Worm (Caenorhabditis elegans): ENCODE results near the gene F38E9.4.
A peak's percentile ranks its signal among the peaks of the same experiment; 100 is the strongest.

Gene F38E9.4

ce11 chrX:16481026-16481425, 29.3 kb downstream of the F38E9.4 start:
- TF ChIP-seq zim-3 (tag; optimal IDR thresholded peaks at IDR 0.05) = no peak
- TF ChIP-seq ztf-25 (GFP tag; IDR thresholded peaks at IDR 0.05) = no peak
- no peak for TF ChIP-seq ekl-4 (GFP tag; IDR thresholded peaks at IDR 0.05)
- TF ChIP-seq dox-1 (GFP tag; IDR thresholded peaks at IDR 0.05) = no peak
- TF ChIP-seq akir-1 (GFP tag; optimal IDR thresholded peaks at IDR 0.05) = no peak
- no peak for TF ChIP-seq nhr-179 (tag; optimal IDR thresholded peaks at IDR 0.05)
- TF ChIP-seq lir-1 (GFP tag; conservative IDR thresholded peaks at IDR 0.05) = no peak
- no peak for TF ChIP-seq T26A5.8 (tag; optimal IDR thresholded peaks at IDR 0.05)
- TF ChIP-seq lsy-27 (tag; optimal IDR thresholded peaks at IDR 0.05; ENCODE audit: borderline replicate concordance, insufficient read depth) = no peak
- no peak for TF ChIP-seq snpc-1.3 (tag; optimal IDR thresholded peaks at IDR 0.05; ENCODE audit: insufficient read depth)
- no peak for TF ChIP-seq ceh-79 (tag; optimal IDR thresholded peaks at IDR 0.05)
- no peak for TF ChIP-seq nhr-90 (tag; optimal IDR thresholded peaks at IDR 0.05)
- no peak for TF ChIP-seq F49E8.2 (tag; optimal IDR thresholded peaks at IDR 0.05; ENCODE audit: insufficient read depth)
- no peak for TF ChIP-seq madf-10 (tag; optimal IDR thresholded peaks at IDR 0.05)
- TF ChIP-seq egl-44 (GFP tag; IDR thresholded peaks at IDR 0.05) = no peak

- no peak for TF ChIP-seq chd-7 (tag; optimal IDR thresholded peaks at IDR 0.05)
These were observed 31.2 kb downstream of the F38E9.4 start for ce11 chrX:16482944-16483343.

ce11 chrX:16484043-16484442, 32.3 kb downstream of the F38E9.4 start:
- TF ChIP-seq cebp-1 (GFP tag; IDR thresholded peaks at IDR 0.05) = no peak
- TF ChIP-seq cebp-1 (tag; optimal IDR thresholded peaks at IDR 0.05) = peak; percentile 55
- TF ChIP-seq efl-1 (GFP tag; optimal IDR thresholded peaks at IDR 0.05) = no peak
- TF ChIP-seq C17E4.6 (GFP tag; IDR thresholded peaks at IDR 0.05) = no peak
- no peak for TF ChIP-seq zim-3 (tag; optimal IDR thresholded peaks at IDR 0.05)
- TF ChIP-seq somi-1 (GFP tag; optimal IDR thresholded peaks at IDR 0.05) = no peak
- TF ChIP-seq F57C9.4 (tag; optimal IDR thresholded peaks at IDR 0.05) = no peak
- no peak for TF ChIP-seq sdz-38 (tag; optimal IDR thresholded peaks at IDR 0.05)
- no peak for TF ChIP-seq lin-40 (tag; optimal IDR thresholded peaks at IDR 0.05)
- TF ChIP-seq akir-1 (GFP tag; optimal IDR thresholded peaks at IDR 0.05) = no peak
- TF ChIP-seq F22D6.2 (tag; optimal IDR thresholded peaks at IDR 0.05) = no peak
- TF ChIP-seq B0035.1 (tag; optimal IDR thresholded peaks at IDR 0.05) = no peak
- TF ChIP-seq egrh-3 (GFP tag; IDR thresholded peaks at IDR 0.05) = peak; percentile 27; the same call in 1 of the 2 replicates

- TF ChIP-seq K12H6.12 (tag; optimal IDR thresholded peaks at IDR 0.05) (peak; percentile 13), lag-1 (GFP tag; IDR thresholded peaks at IDR 0.05) (no peak), lin-35 (GFP tag; optimal IDR thresholded peaks at IDR 0.05) (peak in 1 of 3 experiments; percentile 4)
These were observed 32.9 kb downstream of the F38E9.4 start for ce11 chrX:16484681-16485080.

ce11 chrX:16485322-16485721, 33.6 kb downstream of the F38E9.4 start:
- TF ChIP-seq aptf-2 (GFP tag; conservative IDR thresholded peaks at IDR 0.05) = no peak
- TF ChIP-seq xnd-1 (tag; optimal IDR thresholded peaks at IDR 0.05) = no peak
- no peak for TF ChIP-seq tbx-9 (tag; optimal IDR thresholded peaks at IDR 0.05; ENCODE audit: borderline replicate concordance)
- no peak for TF ChIP-seq ceh-79 (tag; optimal IDR thresholded peaks at IDR 0.05)
- TF ChIP-seq athp-1 (tag; optimal IDR thresholded peaks at IDR 0.05) = no peak
- TF ChIP-seq somi-1 (GFP tag; optimal IDR thresholded peaks at IDR 0.05) = no peak
- no peak for TF ChIP-seq egl-18 (GFP tag; IDR thresholded peaks at IDR 0.05)
- TF ChIP-seq dox-1 (GFP tag; IDR thresholded peaks at IDR 0.05) = no peak
- no peak for TF ChIP-seq madf-6 (GFP tag; IDR thresholded peaks at IDR 0.05)
- TF ChIP-seq egrh-3 (GFP tag; IDR thresholded peaks at IDR 0.05) = no peak
- TF ChIP-seq zfh-2 (GFP tag; conservative IDR thresholded peaks at IDR 0.05) = no peak
